Worm (Caenorhabditis elegans) whole organism, L2 larva: ENCODE results near the gene K12H6.10.

Experiments used
- C34F6.9 ChIP-seq: fragments of 150-350 bp; optimal IDR thresholded peaks from 2 replicates; lab custom pipeline; 2014; ENCODE audit warnings: missing biosample characterization, missing genetic modification characterization
- ama-1 ChIP-seq: fragments of 150-350 bp; optimal IDR thresholded peaks from 2 replicates; lab custom pipeline; 2018; ENCODE audit warnings: inconsistent platforms
- blmp-1 ChIP-seq: sonication (generic microtip); optimal IDR thresholded peaks from 2 replicates; lab custom pipeline; 2017; ENCODE audit warnings: missing genetic modification characterization, mild to moderate bottlenecking, missing compliant biosample characterization, antibody characterized with exemption, moderate library complexity; ENCODE audit not compliant: insufficient read depth
- ceh-16 ChIP-seq: fragments of 150-350 bp; optimal IDR thresholded peaks from 2 replicates; lab custom pipeline; 2014; ENCODE audit warnings: missing biosample characterization, missing genetic modification characterization
- ceh-82 ChIP-seq: fragments of 150-350 bp; optimal IDR thresholded peaks from 2 replicates; lab custom pipeline; 2014; ENCODE audit warnings: missing biosample characterization, missing genetic modification characterization
- crh-2 ChIP-seq: sonication (generic microtip); optimal IDR thresholded peaks from 2 replicates; lab custom pipeline; 2017; ENCODE audit warnings: missing biosample characterization, missing genetic modification characterization
- dmd-4 ChIP-seq: sonication (generic microtip); optimal IDR thresholded peaks from 2 replicates; lab custom pipeline; 2017; ENCODE audit warnings: missing biosample characterization, missing genetic modification characterization
- elt-1 ChIP-seq: fragments of 150-350 bp; optimal IDR thresholded peaks from 2 replicates; lab custom pipeline; 2014; ENCODE audit warnings: missing biosample characterization, missing genetic modification characterization
- fos-1 ChIP-seq: fragments of 150-350 bp; optimal IDR thresholded peaks from 2 replicates; lab custom pipeline; 2014; ENCODE audit warnings: missing biosample characterization, missing genetic modification characterization
- gmeb-1 ChIP-seq: fragments of 150-350 bp; optimal IDR thresholded peaks from 2 replicates; lab custom pipeline; 2014; ENCODE audit warnings: missing biosample characterization, missing genetic modification characterization
- lin-11 ChIP-seq: fragments of 150-350 bp; sonication (generic microtip); optimal IDR thresholded peaks from 2 replicates; lab custom pipeline; 2014; ENCODE audit warnings: missing biosample characterization, missing genetic modification characterization, inconsistent platforms, mixed read lengths
- lin-13 ChIP-seq: fragments of 150-350 bp; optimal IDR thresholded peaks from 2 replicates; lab custom pipeline; 2014; ENCODE audit warnings: missing biosample characterization, missing genetic modification reagents, missing genetic modification characterization
- lsy-2 ChIP-seq, 2 experiments: fragments of 150-350 bp in 1 of 2; sonication (generic microtip) in 1 of 2; optimal IDR thresholded peaks; 2 replicates each; lab custom pipeline; 2014 to 2017; ENCODE audit warnings: missing biosample characterization in 2 of 2, missing genetic modification characterization in 2 of 2
- mab-5 ChIP-seq: fragments of 150-350 bp; optimal IDR thresholded peaks from 2 replicates; lab custom pipeline; 2014; ENCODE audit warnings: missing biosample characterization, missing genetic modification characterization
- mbf-1 ChIP-seq: sonication (generic microtip); optimal IDR thresholded peaks from 2 replicates; lab custom pipeline; 2017; ENCODE audit warnings: missing biosample characterization, missing genetic modification characterization
- mdl-1 ChIP-seq, 2 experiments: fragments of 150-350 bp in 1 of 2; sonication (generic microtip) in 1 of 2; optimal IDR thresholded peaks; 2 replicates each; lab custom pipeline; 2017; ENCODE audit warnings: missing biosample characterization in 2 of 2, missing genetic modification characterization in 2 of 2
- nhr-10 ChIP-seq: sonication (generic microtip); optimal IDR thresholded peaks from 2 replicates; lab custom pipeline; 2017; ENCODE audit warnings: missing biosample characterization, missing genetic modification characterization
- nhr-11 ChIP-seq: fragments of 150-350 bp; optimal IDR thresholded peaks from 2 replicates; lab custom pipeline; 2014; ENCODE audit warnings: missing biosample characterization, missing genetic modification characterization
- nhr-12 ChIP-seq: fragments of 150-350 bp; optimal IDR thresholded peaks from 2 replicates; lab custom pipeline; 2014; ENCODE audit warnings: missing biosample characterization, missing genetic modification characterization
- nhr-129 ChIP-seq: fragments of 150-350 bp; optimal IDR thresholded peaks from 2 replicates; lab custom pipeline; 2014; ENCODE audit warnings: missing biosample characterization, missing genetic modification characterization
- nhr-23 ChIP-seq: fragments of 150-350 bp; optimal IDR thresholded peaks from 2 replicates; lab custom pipeline; 2014; ENCODE audit warnings: missing biosample characterization, missing genetic modification reagents, missing genetic modification characterization
- nhr-237 ChIP-seq: fragments of 150-350 bp; optimal IDR thresholded peaks from 2 replicates; lab custom pipeline; 2014; ENCODE audit warnings: missing biosample characterization, missing genetic modification characterization
- nhr-25 ChIP-seq: fragments of 150-350 bp; sonication (generic microtip); optimal IDR thresholded peaks from 3 replicates; lab custom pipeline; 2014; ENCODE audit warnings: missing biosample characterization, missing genetic modification characterization
- nhr-77 ChIP-seq: fragments of 150-350 bp; optimal IDR thresholded peaks from 2 replicates; lab custom pipeline; 2014; ENCODE audit warnings: missing biosample characterization, missing genetic modification characterization
- peb-1 ChIP-seq: fragments of 150-350 bp; optimal IDR thresholded peaks from 2 replicates; lab custom pipeline; 2014; ENCODE audit warnings: missing biosample characterization, missing genetic modification characterization
- sem-4 ChIP-seq: fragments of 150-350 bp; optimal IDR thresholded peaks from 2 replicates; lab custom pipeline; 2014; ENCODE audit warnings: missing biosample characterization, missing genetic modification reagents, missing genetic modification characterization
- sma-3 ChIP-seq: sonication (generic microtip); optimal IDR thresholded peaks from 2 replicates; lab custom pipeline; 2016; ENCODE audit warnings: missing genetic modification reagents, missing genetic modification characterization, missing compliant biosample characterization
- snpc-4 ChIP-seq: fragments of 150-350 bp; optimal IDR thresholded peaks from 2 replicates; lab custom pipeline; 2014; ENCODE audit warnings: missing biosample characterization, missing genetic modification characterization
- unc-39 ChIP-seq: fragments of 150-350 bp; optimal IDR thresholded peaks from 2 replicates; lab custom pipeline; 2014; ENCODE audit warnings: missing biosample characterization, missing genetic modification characterization
- unc-55 ChIP-seq: fragments of 150-350 bp; sonication (generic microtip); optimal IDR thresholded peaks from 3 replicates; lab custom pipeline; 2014; ENCODE audit warnings: missing biosample characterization, missing genetic modification reagents, missing genetic modification characterization
- ztf-1 ChIP-seq: fragments of 200-800 bp; sonication (Bioruptor generic); conservative IDR thresholded peaks from 2 replicates; pipeline ENCODE4 v1.3.6; 2022; ENCODE audit warnings: missing genetic modification characterization, missing compliant biosample characterization
- ztf-11 ChIP-seq: sonication (generic microtip); optimal IDR thresholded peaks from 2 replicates; lab custom pipeline; 2017; ENCODE audit warnings: missing biosample characterization, missing genetic modification characterization
- ztf-4 ChIP-seq: fragments of 150-350 bp; optimal IDR thresholded peaks from 2 replicates; lab custom pipeline; 2014; ENCODE audit warnings: missing biosample characterization, missing genetic modification characterization

The K12H6.10 gene

DNA sequence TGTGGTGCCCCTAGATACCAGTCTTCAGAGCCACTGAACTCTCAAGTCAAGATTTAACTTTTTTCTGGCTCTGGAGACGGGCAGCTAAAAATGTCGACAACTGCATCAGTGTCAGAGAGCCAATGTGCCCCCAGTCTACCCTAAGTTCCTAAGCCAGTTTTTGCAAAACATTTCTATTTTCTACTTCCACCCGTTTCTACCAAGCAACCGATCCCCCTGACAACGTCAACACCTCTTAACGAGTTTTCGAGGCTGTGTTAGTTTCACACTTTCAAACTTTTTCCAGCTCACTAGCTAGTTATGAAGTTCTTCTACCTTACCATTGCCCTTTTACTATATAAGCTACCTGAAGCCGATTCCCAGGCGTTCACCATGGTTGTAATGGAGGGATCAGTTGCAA is 41.6 kb downstream of the K12H6.10 start, which contains the start of gene Y110A2AL.5:
Gene Y110A2AL.5 (plus strand): TSS at position 301 of the 400 bp plus-strand sequence.
- TF ChIP-seq lin-11 (tag; lab: Kevin White, UChicago) (no peak), nhr-77 (tag; lab: Kevin White, UChicago) (no peak), ama-1 (no peak), dmd-4 (tag; lab: Kevin White, UChicago) (no peak), mdl-1 (tag; optimal IDR thresholded peaks at IDR 0.05; lab: Kevin White, UChicago) (no peak), lsy-2 (tag; optimal IDR thresholded peaks at IDR 0.05; lab: Kevin White, UChicago) (no peak), ztf-1 (no peak), nhr-25 (tag; lab: Kevin White, UChicago) (no peak), ceh-16 (no peak), nhr-237 (tag; lab: Kevin White, UChicago) (no peak)
- TF ChIP-seq, all 48 proteins: peak for 0

DNA sequence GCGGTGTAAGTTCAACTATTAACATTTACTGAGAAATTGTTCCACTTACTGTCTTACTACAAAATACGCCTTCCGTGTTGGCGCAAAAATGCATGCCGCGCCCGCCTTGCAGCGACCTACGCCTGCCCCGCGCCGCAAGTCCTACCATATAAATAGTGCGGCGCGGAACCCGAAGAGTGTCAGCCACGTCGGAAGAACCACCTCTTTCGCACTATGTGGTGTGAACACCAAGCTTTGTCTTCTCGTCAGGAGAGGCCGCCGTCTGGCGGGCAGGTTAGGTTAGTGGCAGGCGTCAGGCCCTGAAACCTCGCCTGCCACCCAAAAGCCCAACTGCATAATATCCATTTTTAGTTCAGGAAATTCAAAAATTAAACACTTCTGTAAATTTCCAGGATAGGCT is 42.7 kb downstream of the K12H6.10 start:
- TF ChIP-seq sem-4 (no peak), mab-5 (tag; lab: Kevin White, UChicago) (no peak), nhr-23 (tag; lab: Kevin White, UChicago) (no peak), blmp-1 (tag; lab: Kevin White, UChicago) (no peak), ztf-11 (tag; lab: Kevin White, UChicago) (no peak), nhr-12 (no peak), sma-3 (GFP tag; lab: Kevin White, UChicago) (no peak), ceh-82 (no peak), lin-13 (GFP tag; lab: Kevin White, UChicago) (no peak), ztf-1 (no peak), fos-1 (no peak)

DNA sequence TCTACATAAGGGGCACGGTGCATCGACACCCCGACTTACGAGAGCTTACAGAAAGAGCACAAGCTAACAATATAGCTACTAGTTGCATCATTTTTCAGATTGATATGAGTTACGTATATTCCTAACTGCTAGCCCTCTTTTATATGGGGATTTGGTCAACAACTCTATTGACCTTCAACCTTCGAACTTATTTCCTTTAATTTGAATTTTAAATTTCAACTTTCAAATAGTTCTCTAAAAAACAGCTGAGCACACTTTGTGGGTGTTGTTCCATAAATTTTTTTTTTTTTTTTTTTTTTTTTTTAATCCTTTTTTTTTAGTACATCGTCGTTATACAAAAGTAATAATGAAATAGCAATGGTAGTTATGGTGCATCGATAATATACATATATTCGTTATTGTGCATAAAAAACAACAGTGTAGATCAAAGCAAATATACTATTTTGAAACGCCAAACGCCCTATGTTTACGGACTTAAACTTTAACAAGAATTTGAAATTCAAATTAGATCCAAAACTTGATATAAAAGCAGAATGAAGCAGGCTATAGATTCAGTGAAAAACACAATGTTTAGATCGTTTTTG is 44.0 kb downstream of the K12H6.10 start, which contains the start of the genes Y110A2AL.9 and Y110A2AL.3:
Gene Y110A2AL.9 (minus strand): TSS at position 101 of the 584 bp plus-strand sequence.
Gene Y110A2AL.3 (plus strand): TSS at position 534 of the 584 bp plus-strand sequence.
- TF ChIP-seq lsy-2 (tag; optimal IDR thresholded peaks at IDR 0.05; lab: Kevin White, UChicago) (no peak), sma-3 (GFP tag; lab: Kevin White, UChicago) (no peak), unc-39 (tag; lab: Kevin White, UChicago) (no peak), C34F6.9 (no peak), nhr-23 (tag; lab: Kevin White, UChicago) (no peak), snpc-4 (no peak), peb-1 (no peak)

DNA sequence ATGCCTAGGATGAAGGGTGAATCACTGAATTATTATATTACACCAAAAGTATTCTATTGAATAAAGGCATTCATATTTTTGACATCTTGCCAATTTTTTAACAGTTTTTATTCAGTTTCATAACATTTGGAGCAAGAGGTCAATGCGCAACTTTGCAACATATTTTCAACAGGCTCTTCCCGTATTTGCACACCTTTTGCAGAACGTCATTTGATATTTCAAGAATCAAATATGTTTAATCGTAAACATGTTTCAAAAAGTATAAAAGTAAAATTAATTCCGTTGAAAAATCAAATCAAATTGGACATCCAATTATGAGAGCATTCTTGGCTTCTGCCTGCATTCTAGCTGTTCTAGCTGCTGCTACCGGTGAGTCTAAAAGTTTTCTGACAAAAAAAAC is 45.0 kb downstream of the K12H6.10 start, which contains the start of gene Y110A2AL.2:
Gene Y110A2AL.2 (plus strand): TSS at position 301 of the 400 bp plus-strand sequence.
- TF ChIP-seq nhr-11 (no peak), gmeb-1 (tag; lab: Kevin White, UChicago) (no peak), lin-13 (GFP tag; lab: Kevin White, UChicago) (no peak), unc-55 (no peak), snpc-4 (no peak)

DNA sequence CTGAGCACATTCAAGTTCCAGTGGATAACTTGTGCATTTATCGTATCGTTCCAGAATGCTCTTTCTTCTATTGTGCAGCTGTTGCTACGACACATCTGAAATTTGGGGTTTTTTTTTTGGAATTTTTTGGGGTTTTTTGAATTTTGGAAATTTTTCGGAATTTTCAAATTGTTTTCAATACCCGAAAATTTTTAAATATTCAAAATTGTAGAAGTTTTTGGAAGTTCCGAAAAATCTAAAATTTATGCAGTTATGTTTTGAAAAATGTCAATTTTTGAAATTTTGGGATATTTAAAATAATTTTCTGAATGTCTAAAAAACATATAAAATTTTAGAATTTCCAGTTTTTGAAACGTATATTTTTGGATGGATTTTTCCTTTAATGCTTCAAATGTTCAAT is 49.1 kb downstream of the K12H6.10 start, which contains the start of gene Y110A2AL.10:
Gene Y110A2AL.10 (minus strand): TSS at position 101 of the 400 bp plus-strand sequence.
- TF ChIP-seq nhr-10, result no peak
- no peak for TF ChIP-seq gmeb-1 (tag; lab: Kevin White, UChicago)
- TF ChIP-seq ztf-1, result no peak
- TF ChIP-seq unc-39 (tag; lab: Kevin White, UChicago), result no peak
- no peak for TF ChIP-seq elt-1 (tag; lab: Kevin White, UChicago)
- TF ChIP-seq nhr-77 (tag; lab: Kevin White, UChicago), result no peak
- no peak for TF ChIP-seq ztf-4 (tag; lab: Kevin White, UChicago)
- no peak for TF ChIP-seq dmd-4 (tag; lab: Kevin White, UChicago)
- no peak for TF ChIP-seq nhr-11
- no peak for TF ChIP-seq nhr-12
- no peak for TF ChIP-seq mbf-1 (tag; lab: Kevin White, UChicago)
- no peak for TF ChIP-seq nhr-237 (tag; lab: Kevin White, UChicago)
- TF ChIP-seq crh-2 (tag; lab: Kevin White, UChicago), result no peak
- TF ChIP-seq mdl-1 (tag; optimal IDR thresholded peaks at IDR 0.05; lab: Kevin White, UChicago), result no peak
- TF ChIP-seq unc-55, result no peak
- TF ChIP-seq nhr-129 (tag; lab: Kevin White, UChicago), result no peak
- TF ChIP-seq blmp-1 (tag; lab: Kevin White, UChicago), result no peak
